Fruit fly (Drosophila melanogaster) whole organism, adult: ENCODE measurements around the gene Ids.

ENCODE experiments used
- CG33017 ChIP-seq: fragments of 200-800 bp; sonication (Bioruptor generic); optimal IDR thresholded peaks from 2 replicates; lab custom pipeline; 2018; ENCODE audit warnings: missing biosample characterization, mild to moderate bottlenecking, missing genetic modification characterization, moderate library complexity
- CG7101 ChIP-seq: fragments of 200-800 bp; sonication (Bioruptor generic); optimal IDR thresholded peaks from 2 replicates; lab custom pipeline; 2018; ENCODE audit warnings: missing biosample characterization, mild to moderate bottlenecking, missing genetic modification characterization, moderate library complexity
- Crg-1 ChIP-seq: fragments of 200-800 bp; sonication (Bioruptor generic); optimal IDR thresholded peaks from 2 replicates; lab custom pipeline; 2016; ENCODE audit warnings: missing biosample characterization, missing genetic modification characterization
- Mnt ChIP-seq: fragments of 200-800 bp; sonication (Bioruptor generic); optimal IDR thresholded peaks from 2 replicates; lab custom pipeline; 2016; ENCODE audit warnings: missing biosample characterization, mild to moderate bottlenecking, missing genetic modification characterization
- ovo ChIP-seq: fragments of 200-800 bp; sonication (Bioruptor generic); optimal IDR thresholded peaks from 2 replicates; lab custom pipeline; 2016; ENCODE audit warnings: missing biosample characterization, missing genetic modification characterization
- toe ChIP-seq: fragments of 200-800 bp; sonication (Bioruptor generic); optimal IDR thresholded peaks from 2 replicates; lab custom pipeline; 2016; ENCODE audit warnings: missing biosample characterization, missing genetic modification characterization

DNA sequence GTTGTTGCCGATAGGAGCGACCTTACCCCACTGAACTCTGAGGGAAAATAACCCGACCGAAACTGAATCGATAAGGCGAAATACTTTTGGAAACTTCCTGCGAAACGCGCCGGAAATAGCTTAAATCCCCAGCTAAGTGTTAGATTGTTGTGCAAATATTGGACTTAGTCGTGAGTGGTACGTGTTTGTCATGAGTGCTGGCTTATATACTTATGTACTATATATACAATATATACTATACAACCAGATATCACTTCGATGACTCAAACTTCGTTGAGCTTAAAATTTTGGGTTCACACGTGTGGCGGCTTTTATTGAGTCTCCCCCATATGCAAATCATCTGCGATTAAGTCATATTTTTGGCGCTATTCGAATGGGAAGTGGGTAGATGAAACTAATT lies 31.8 kb upstream of the Ids start:
- no peak for TF ChIP-seq Crg-1 (GFP tag; lab: Kevin White, UChicago)
- no peak for TF ChIP-seq toe
- no peak for TF ChIP-seq CG33017 (tag; lab: Kevin White, UChicago)
- TF ChIP-seq Mnt (GFP tag; lab: Kevin White, UChicago) = no peak
- no peak for TF ChIP-seq ovo (GFP tag; lab: Kevin White, UChicago)
- TF ChIP-seq CG7101 (tag; lab: Kevin White, UChicago) = no peak
